Worm (Caenorhabditis elegans): ENCODE results near the gene T07E3.3.

ce11 chrIII:6904468-6904867, 791 bp downstream of the T07E3.3 start:
- TF ChIP-seq pha-4 (tag; optimal IDR thresholded peaks at IDR 0.05): no peak
- no peak for TF ChIP-seq lin-54 (GFP tag; optimal IDR thresholded peaks at IDR 0.05)
- no peak for TF ChIP-seq F23B12.7 (tag; optimal IDR thresholded peaks at IDR 0.05; ENCODE audit: insufficient read depth)
- no peak for TF ChIP-seq ekl-4 (GFP tag; IDR thresholded peaks at IDR 0.05)
- TF ChIP-seq nhr-80 (tag; optimal IDR thresholded peaks at IDR 0.05): no peak
- no peak for TF ChIP-seq Y79H2A.3 (GFP tag; conservative IDR thresholded peaks at IDR 0.05)
- TF ChIP-seq zim-3 (tag; optimal IDR thresholded peaks at IDR 0.05): no peak
- no peak for TF ChIP-seq ama-1 (optimal IDR thresholded peaks at IDR 0.05)
- no peak for TF ChIP-seq ama-1 (GFP tag; optimal IDR thresholded peaks at IDR 0.05)
- TF ChIP-seq T07F8.4 (tag; optimal IDR thresholded peaks at IDR 0.05): no peak
- no peak for TF ChIP-seq ceh-91 (GFP tag; IDR thresholded peaks at IDR 0.05)
- TF ChIP-seq ets-4 (GFP tag; optimal IDR thresholded peaks at IDR 0.05): no peak
- TF ChIP-seq nhr-179 (tag; optimal IDR thresholded peaks at IDR 0.05): no peak
- TF ChIP-seq madf-8 (GFP tag; conservative IDR thresholded peaks at IDR 0.05): no peak
- no peak for TF ChIP-seq snpc-4 (GFP tag; optimal IDR thresholded peaks at IDR 0.05)
- TF ChIP-seq snpc-4 (tag; optimal IDR thresholded peaks at IDR 0.05): no peak

Data from whole organism, young adult.